Fruit fly (Drosophila melanogaster) whole organism, embryonic: Measurements from ENCODE around the gene Uev1A.

Source experiments
- Atf-2 ChIP-seq: fragments of 200-800 bp; sonication (Bioruptor generic); optimal IDR thresholded peaks from 2 replicates; lab custom pipeline; 2016; ENCODE audit warnings: missing biosample characterization, missing genetic modification characterization
- CG10209 ChIP-seq: fragments of 200-800 bp; sonication (Bioruptor generic); optimal IDR thresholded peaks from 3 replicates; lab custom pipeline; 2017; ENCODE audit warnings: missing biosample characterization, mild to moderate bottlenecking, missing genetic modification characterization, missing genetic modification reagents
- CG12236 ChIP-seq: fragments of 200-800 bp; sonication (Bioruptor generic); optimal IDR thresholded peaks from 2 replicates; lab custom pipeline; 2016; ENCODE audit warnings: missing biosample characterization, missing genetic modification characterization
- CG13775 ChIP-seq: fragments of 200-800 bp; sonication (Bioruptor generic); optimal IDR thresholded peaks from 3 replicates; lab custom pipeline; 2017; ENCODE audit warnings: missing biosample characterization, mild to moderate bottlenecking, missing genetic modification characterization
- CG15011 ChIP-seq: fragments of 200-800 bp; sonication (Bioruptor generic); optimal IDR thresholded peaks from 3 replicates; lab custom pipeline; 2018; ENCODE audit warnings: missing biosample characterization, mild to moderate bottlenecking, missing genetic modification characterization
- CG30431 ChIP-seq: fragments of 200-800 bp; sonication (Bioruptor generic); optimal IDR thresholded peaks from 2 replicates; lab custom pipeline; 2017; ENCODE audit warnings: missing biosample characterization, missing genetic modification characterization
- CG43689 ChIP-seq: fragments of 200-800 bp; sonication (Bioruptor generic); IDR thresholded peaks from 2 replicates; pipeline ENCODE4 v1.3.6; 2022; ENCODE audit warnings: missing biosample characterization, missing genetic modification characterization
- CG4404 ChIP-seq: fragments of 200-800 bp; sonication (Bioruptor generic); IDR thresholded peaks from 2 replicates; pipeline ENCODE4 v1.3.6; 2022; ENCODE audit warnings: missing biosample characterization, missing genetic modification characterization
- CG6689 ChIP-seq: fragments of 200-800 bp; sonication (Bioruptor generic); IDR thresholded peaks from 2 replicates; pipeline ENCODE4 v1.3.6; 2022; ENCODE audit warnings: missing biosample characterization, missing genetic modification characterization
- CG7786 ChIP-seq: fragments of 200-800 bp; sonication (Bioruptor generic); optimal IDR thresholded peaks from 2 replicates; lab custom pipeline; 2016; ENCODE audit warnings: missing biosample characterization, missing genetic modification characterization
- CG7963 ChIP-seq: fragments of 200-800 bp; sonication (Bioruptor generic); IDR thresholded peaks from 3 replicates; pipeline ENCODE4 v1.3.6; 2022; ENCODE audit warnings: missing biosample characterization, missing genetic modification characterization; ENCODE audit not compliant: partially characterized antibody
- CrebB ChIP-seq: fragments of 200-800 bp; sonication (Bioruptor generic); optimal IDR thresholded peaks from 3 replicates; lab custom pipeline; 2018; ENCODE audit warnings: missing biosample characterization, mild to moderate bottlenecking, missing genetic modification characterization
- D19B ChIP-seq: fragments of 200-800 bp; sonication (Bioruptor generic); optimal IDR thresholded peaks from 2 replicates; lab custom pipeline; 2017; ENCODE audit warnings: missing biosample characterization, mild to moderate bottlenecking, missing genetic modification characterization
- Drgx ChIP-seq: fragments of 200-800 bp; sonication (Bioruptor generic); IDR thresholded peaks from 2 replicates; pipeline ENCODE4 v1.3.6; 2022; ENCODE audit warnings: missing biosample characterization, missing genetic modification characterization
- Ets65A ChIP-seq: fragments of 200-800 bp; sonication (Bioruptor generic); peaks from one replicate; lab custom pipeline; 2016; ENCODE audit warnings: missing biosample characterization, missing genetic modification characterization
- H15 ChIP-seq: fragments of 200-800 bp; sonication (Bioruptor generic); IDR thresholded peaks from 3 replicates; pipeline ENCODE4 v1.3.6; 2022; ENCODE audit warnings: missing biosample characterization, missing genetic modification characterization
- H2.0 ChIP-seq: fragments of 200-800 bp; sonication (Bioruptor generic); IDR thresholded peaks from 2 replicates; pipeline ENCODE4 v1.3.6; 2022; ENCODE audit warnings: missing biosample characterization, missing genetic modification characterization
- Hey ChIP-seq: fragments of 200-800 bp; sonication (Bioruptor generic); optimal IDR thresholded peaks from 3 replicates; lab custom pipeline; 2018; ENCODE audit warnings: missing biosample characterization, mild to moderate bottlenecking, missing genetic modification characterization
- NC2β ChIP-seq: fragments of 200-800 bp; sonication (Bioruptor generic); optimal IDR thresholded peaks from 2 replicates; lab custom pipeline; 2016; ENCODE audit warnings: missing biosample characterization, missing genetic modification characterization
- PHDP ChIP-seq: fragments of 200-800 bp; sonication (Bioruptor generic); optimal IDR thresholded peaks from 3 replicates; lab custom pipeline; 2018; ENCODE audit warnings: missing biosample characterization, mild to moderate bottlenecking, missing genetic modification characterization, moderate library complexity
- Rx ChIP-seq: fragments of 200-800 bp; sonication (Bioruptor generic); IDR thresholded peaks from 2 replicates; pipeline ENCODE4 v1.3.6; 2022; ENCODE audit warnings: missing biosample characterization, missing genetic modification characterization
- Spps ChIP-seq: fragments of 200-800 bp; sonication (Bioruptor generic); optimal IDR thresholded peaks from 2 replicates; lab custom pipeline; 2018; ENCODE audit warnings: missing biosample characterization, mild to moderate bottlenecking, missing genetic modification characterization
- Trl ChIP-seq, 3 experiments: fragments of >200 bp in 2 of 3; fragments of 200-800 bp in 1 of 3; sonication (Bioruptor generic) in 1 of 3; optimal IDR thresholded peaks; 2 replicates in 1 of 3; 3 replicates in 2 of 3; lab custom pipeline; 2016 to 2017; ENCODE audit warnings: missing biosample characterization in 1 of 3, missing genetic modification characterization in 1 of 3
- bcd ChIP-seq: fragments of 200-800 bp; sonication (Bioruptor generic); optimal IDR thresholded peaks from 2 replicates; lab custom pipeline; 2017; ENCODE audit warnings: missing biosample characterization, mild to moderate bottlenecking, missing genetic modification characterization
- bsh ChIP-seq, 2 experiments: fragments of 200-800 bp; sonication (Bioruptor generic); optimal IDR thresholded peaks; 2 replicates each; lab custom pipeline; 2017 to 2018; ENCODE audit warnings: mild to moderate bottlenecking in 2 of 2, missing biosample characterization in 2 of 2, missing genetic modification characterization in 2 of 2, moderate library complexity in 1 of 2
- dati ChIP-seq: fragments of 200-800 bp; sonication (Bioruptor generic); IDR thresholded peaks from 2 replicates; pipeline ENCODE4 v1.3.6; 2022; ENCODE audit warnings: missing biosample characterization, missing genetic modification characterization
- ftz-f1 ChIP-seq: fragments of 200-800 bp; sonication (Bioruptor generic); optimal IDR thresholded peaks from 2 replicates; lab custom pipeline; 2016; ENCODE audit warnings: missing biosample characterization, missing genetic modification characterization
- hb ChIP-seq: fragments of 200-800 bp; sonication (Bioruptor generic); IDR thresholded peaks from 3 replicates; pipeline ENCODE4 v1.3.6; 2022; ENCODE audit warnings: missing biosample characterization, missing genetic modification characterization; ENCODE audit not compliant: partially characterized antibody
- jigr1 ChIP-seq: fragments of 200-800 bp; sonication (Bioruptor generic); IDR thresholded peaks from 3 replicates; pipeline ENCODE4 v1.3.6; 2022; ENCODE audit warnings: missing biosample characterization, missing genetic modification characterization
- ken ChIP-seq: fragments of 200-800 bp; sonication (Bioruptor generic); IDR thresholded peaks from 3 replicates; pipeline ENCODE4 v1.3.6; 2022; ENCODE audit warnings: missing biosample characterization, missing genetic modification characterization
- lbe ChIP-seq: fragments of 200-800 bp; sonication (Bioruptor generic); optimal IDR thresholded peaks from 2 replicates; lab custom pipeline; 2016; ENCODE audit warnings: missing biosample characterization, mild to moderate bottlenecking, missing genetic modification characterization
- lmd ChIP-seq: fragments of 200-800 bp; sonication (Bioruptor generic); IDR thresholded peaks from 2 replicates; pipeline ENCODE4 v1.3.6; 2022; ENCODE audit warnings: missing biosample characterization, missing genetic modification characterization
- oc ChIP-seq: fragments of 200-800 bp; sonication (Bioruptor generic); optimal IDR thresholded peaks from 2 replicates; lab custom pipeline; 2018; ENCODE audit warnings: missing biosample characterization, mild to moderate bottlenecking, missing genetic modification characterization, moderate library complexity
- prd ChIP-seq, 3 experiments: fragments of >200 bp in 2 of 3; fragments of 200-800 bp in 1 of 3; sonication (Bioruptor generic) in 1 of 3; optimal IDR thresholded peaks in 2 of 3; IDR thresholded peaks in 1 of 3; 2 replicates in 2 of 3; 3 replicates in 1 of 3; pipeline versions ENCODE4 v1.3.6 to Lab custom; 2017 to 2022; ENCODE audit warnings: missing biosample characterization in 1 of 3, missing genetic modification characterization in 1 of 3
- sima ChIP-seq: fragments of 200-800 bp; sonication (Bioruptor generic); optimal IDR thresholded peaks from 2 replicates; lab custom pipeline; 2016; ENCODE audit warnings: missing biosample characterization, missing genetic modification characterization
- so ChIP-seq: fragments of 200-800 bp; sonication (Bioruptor generic); IDR thresholded peaks from 3 replicates; pipeline ENCODE4 v1.3.6; 2022; ENCODE audit warnings: missing biosample characterization, missing genetic modification characterization
- sr ChIP-seq: fragments of 200-800 bp; sonication (Bioruptor generic); IDR thresholded peaks from 3 replicates; pipeline ENCODE4 v1.3.6; 2022; ENCODE audit warnings: missing biosample characterization, missing genetic modification characterization
- stc ChIP-seq: fragments of 200-800 bp; sonication (Bioruptor generic); IDR thresholded peaks from 2 replicates; pipeline ENCODE4 v1.3.6; 2022; ENCODE audit warnings: missing biosample characterization, missing genetic modification characterization
- vnd ChIP-seq: fragments of 200-800 bp; sonication (Bioruptor generic); IDR thresholded peaks from 3 replicates; pipeline ENCODE4 v1.3.6; 2022; ENCODE audit warnings: missing biosample characterization, missing genetic modification characterization; ENCODE audit not compliant: partially characterized antibody
- vvl ChIP-seq: fragments of 200-800 bp; sonication (Bioruptor generic); IDR thresholded peaks from 2 replicates; pipeline ENCODE4 v1.3.6; 2022; ENCODE audit warnings: missing biosample characterization, missing genetic modification characterization
- wdn ChIP-seq: fragments of 200-800 bp; sonication (Bioruptor generic); IDR thresholded peaks from 2 replicates; pipeline ENCODE4 v1.3.6; 2022; ENCODE audit warnings: missing biosample characterization, missing genetic modification characterization
- z ChIP-seq: fragments of 200-800 bp; sonication (Bioruptor generic); IDR thresholded peaks from 3 replicates; pipeline ENCODE4 v1.3.6; 2022; ENCODE audit warnings: missing biosample characterization, missing genetic modification characterization

The Uev1A gene

dm6 chr3L:5385762-5386161 lies 19.7 kb upstream of the Uev1A start (continued):
- TF ChIP-seq ken (GFP tag; lab: Robert Waterston, UW) (no peak), lbe (GFP tag; lab: Kevin White, UChicago) (no peak), CG30431 (GFP tag; lab: Kevin White, UChicago) (no peak), Trl (optimal IDR thresholded peaks at IDR 0.05; lab: Kevin White, UChicago) (no peak), Trl (GFP tag; optimal IDR thresholded peaks at IDR 0.05; lab: Kevin White, UChicago) (no peak), CrebB (tag; lab: Kevin White, UChicago) (no peak), z (GFP tag; lab: Robert Waterston, UW) (no peak), Atf-2 (GFP tag; lab: Kevin White, UChicago) (no peak), lmd (GFP tag; lab: Robert Waterston, UW) (0 out of 2 replicates have a peak, but pooled peaks have one; percentile 6), Drgx (GFP tag; lab: Robert Waterston, UW) (peak; percentile 68), Hey (tag; lab: Kevin White, UChicago) (no peak), CG13775 (GFP tag; lab: Kevin White, UChicago) (no peak), sr (GFP tag; lab: Robert Waterston, UW) (no peak), CG43689 (no peak), CG7963 (GFP tag; lab: Robert Waterston, UW) (no peak), CG12236 (GFP tag; lab: Kevin White, UChicago) (no peak), vnd (no peak), sima (GFP tag; lab: Kevin White, UChicago) (no peak)

DNA sequence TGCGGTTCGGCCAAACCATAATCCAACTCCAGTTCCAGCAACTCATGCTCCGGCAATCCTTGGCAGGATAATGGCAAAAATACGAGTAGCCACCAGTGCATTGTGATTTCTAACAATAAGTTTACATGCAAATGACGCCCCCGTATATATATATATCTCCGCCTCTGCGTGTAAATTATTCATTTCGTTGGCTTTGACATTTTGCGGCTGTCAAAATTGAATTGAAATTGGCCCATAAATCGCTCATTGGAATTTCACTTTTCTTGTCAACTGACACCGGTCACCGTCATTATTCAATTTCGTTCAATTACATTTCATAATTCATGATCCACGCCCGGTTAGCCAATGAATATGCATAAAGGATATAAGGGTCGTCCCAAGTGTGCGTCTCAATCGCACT lies 16.7 kb upstream of the Uev1A start, which contains the start of gene Ir64a:
TSS of gene Ir64a (minus strand) at position 101 of the 400 bp plus-strand sequence.
- TF ChIP-seq stc (GFP tag; lab: Robert Waterston, UW) (no peak), CG4404 (no peak), bcd (no peak), Rx (no peak), bsh (GFP tag; optimal IDR thresholded peaks at IDR 0.05; lab: Kevin White, UChicago) (no peak), NC2β (GFP tag; lab: Kevin White, UChicago) (no peak), CG10209 (GFP tag; lab: Kevin White, UChicago) (no peak), CG6689 (no peak), oc (tag; lab: Kevin White, UChicago) (no peak), H15 (GFP tag; lab: Robert Waterston, UW) (no peak), hb (GFP tag; lab: Robert Waterston, UW) (no peak), Spps (tag; lab: Kevin White, UChicago) (no peak), CG7786 (GFP tag; lab: Kevin White, UChicago) (no peak), prd (optimal IDR thresholded peaks at IDR 0.05; lab: Kevin White, UChicago) (no peak), prd (GFP tag; IDR thresholded peaks at IDR 0.05; lab: Robert Waterston, UW) (no peak), wdn (no peak), H2.0 (no peak), ftz-f1 (GFP tag; lab: Kevin White, UChicago) (no peak), dati (GFP tag; lab: Robert Waterston, UW) (no peak), so (GFP tag; lab: Robert Waterston, UW) (no peak)

DNA sequence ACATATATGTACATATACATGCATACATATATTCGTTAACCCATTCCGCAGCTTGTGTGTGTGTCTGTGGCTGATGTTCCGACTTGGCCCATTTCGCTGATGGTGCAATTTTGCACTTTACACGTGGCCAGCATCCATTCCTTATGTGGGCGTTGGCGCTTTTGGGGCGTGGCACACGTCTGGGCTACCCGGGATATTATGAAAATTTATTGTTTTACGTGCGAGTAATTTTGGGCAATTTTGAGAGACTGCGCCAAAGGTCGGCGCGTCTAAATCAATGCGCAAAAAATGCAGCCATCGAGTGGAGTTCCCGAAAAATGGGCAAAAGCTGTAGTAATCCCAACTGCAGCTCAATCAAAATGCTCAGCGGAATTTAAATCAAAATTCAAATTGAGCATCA lies 6.0 kb upstream of the Uev1A start:
- TF ChIP-seq vvl (GFP tag; lab: Robert Waterston, UW) (no peak), PHDP (tag; lab: Kevin White, UChicago) (no peak), Ets65A (GFP tag; lab: Kevin White, UChicago) (peak; percentile 90), jigr1 (GFP tag; lab: Robert Waterston, UW) (no peak), D19B (GFP tag; lab: Kevin White, UChicago) (no peak), CG15011 (GFP tag; lab: Kevin White, UChicago) (no peak)
- TF ChIP-seq, all 482 proteins: peak for 1
